Fruit fly (Drosophila melanogaster) whole organism, wandering third instar larva: ENCODE data around the gene lab.

Source experiments
- OdsH ChIP-seq: fragments of 200-800 bp; sonication (Bioruptor generic); optimal IDR thresholded peaks from 2 replicates; lab custom pipeline; 2016; ENCODE audit warnings: missing biosample characterization, mild to moderate bottlenecking, missing genetic modification characterization
- pan ChIP-seq: fragments of >200 bp; optimal IDR thresholded peaks from 2 replicates; lab custom pipeline; 2017
- tai ChIP-seq: sonication (Bioruptor generic); optimal IDR thresholded peaks from 2 replicates; lab custom pipeline; 2016; ENCODE audit warnings: missing biosample characterization, missing genetic modification characterization

DNA sequence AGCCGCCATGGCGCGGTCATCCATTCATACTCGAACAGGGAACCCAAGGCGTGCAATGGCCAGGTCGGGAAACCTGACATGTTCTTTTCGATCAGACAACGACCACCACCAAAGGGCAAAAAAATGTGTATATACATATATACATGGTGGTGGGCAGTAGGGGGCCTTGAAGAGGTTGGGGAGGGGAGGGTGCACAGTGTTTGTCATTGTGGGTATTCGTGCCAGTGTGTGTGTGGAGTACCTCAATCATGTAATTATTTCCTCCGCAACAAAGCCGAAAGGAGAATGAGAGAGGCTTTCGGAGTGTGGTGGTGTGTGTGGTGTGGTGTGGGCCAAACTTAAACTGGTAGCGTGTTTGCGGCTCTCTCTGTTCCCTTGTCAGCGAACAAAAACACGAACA is 47.7 kb upstream of the lab start:
- no peak for TF ChIP-seq tai (GFP tag; lab: Kevin White, UChicago)
- TF ChIP-seq OdsH (GFP tag; lab: Kevin White, UChicago), result no peak
- TF ChIP-seq pan (lab: Kevin White, UChicago), result no peak
